Worm (Caenorhabditis elegans) whole organism, L3 larva: ENCODE data around the gene mam-7.

Experiments used
- R02D3.7 ChIP-seq: fragments of 150-350 bp; optimal IDR thresholded peaks from 2 replicates; lab custom pipeline; 2014; ENCODE audit warnings: missing biosample characterization, missing genetic modification characterization
- ZK546.5 ChIP-seq: sonication (generic microtip); optimal IDR thresholded peaks from 2 replicates; lab custom pipeline; 2017; ENCODE audit warnings: missing biosample characterization, missing genetic modification characterization
- aly-2 ChIP-seq: fragments of 150-350 bp; optimal IDR thresholded peaks from 2 replicates; lab custom pipeline; 2014; ENCODE audit warnings: missing biosample characterization, missing genetic modification characterization
- ama-1 ChIP-seq: fragments of 150-350 bp; optimal IDR thresholded peaks from 2 replicates; lab custom pipeline; 2018
- ceh-16 ChIP-seq: sonication (generic microtip); optimal IDR thresholded peaks from 2 replicates; lab custom pipeline; 2017; ENCODE audit warnings: missing biosample characterization, missing genetic modification characterization
- ceh-28 ChIP-seq: fragments of 150-350 bp; optimal IDR thresholded peaks from 2 replicates; lab custom pipeline; 2014; ENCODE audit warnings: missing biosample characterization, missing genetic modification reagents, missing genetic modification characterization
- ceh-9 ChIP-seq: sonication (generic microtip); optimal IDR thresholded peaks from 2 replicates; lab custom pipeline; 2018; ENCODE audit warnings: missing biosample characterization, missing genetic modification characterization
- daf-12 ChIP-seq: fragments of 150-350 bp; optimal IDR thresholded peaks from 2 replicates; lab custom pipeline; 2014; ENCODE audit warnings: missing biosample characterization, missing genetic modification reagents, missing genetic modification characterization
- egl-27 ChIP-seq: sonication (generic microtip); optimal IDR thresholded peaks from 4 replicates; lab custom pipeline; 2017; ENCODE audit warnings: missing biosample characterization, missing genetic modification reagents, missing genetic modification characterization
- elt-1 ChIP-seq: fragments of 150-350 bp; optimal IDR thresholded peaks from 2 replicates; lab custom pipeline; 2014; ENCODE audit warnings: missing biosample characterization, missing genetic modification characterization
- elt-2 ChIP-seq: sonication (generic microtip); optimal IDR thresholded peaks from 2 replicates; lab custom pipeline; 2016; ENCODE audit warnings: missing genetic modification reagents, mild to moderate bottlenecking, missing genetic modification characterization, missing compliant biosample characterization
- elt-3 ChIP-seq, 3 experiments: fragments of 150-350 bp in 1 of 3; sonication (generic microtip) in 2 of 3; optimal IDR thresholded peaks; 2 replicates in 2 of 3; 4 replicates in 1 of 3; lab custom pipeline; 2014 to 2017; ENCODE audit warnings: missing biosample characterization in 3 of 3, missing genetic modification characterization in 3 of 3
- eor-1 ChIP-seq, 2 experiments: fragments of 150-350 bp; optimal IDR thresholded peaks; 2 replicates each; lab custom pipeline; 2014 to 2018; ENCODE audit warnings: missing biosample characterization in 2 of 2, missing genetic modification characterization in 2 of 2
- fkh-10 ChIP-seq: sonication (generic microtip); optimal IDR thresholded peaks from 2 replicates; lab custom pipeline; 2017; ENCODE audit warnings: missing biosample characterization, missing genetic modification reagents, missing genetic modification characterization
- fkh-2 ChIP-seq: fragments of 150-350 bp; optimal IDR thresholded peaks from 2 replicates; lab custom pipeline; 2014; ENCODE audit warnings: missing biosample characterization, missing genetic modification reagents, missing genetic modification characterization
- fos-1 ChIP-seq: fragments of 150-350 bp; optimal IDR thresholded peaks from 2 replicates; lab custom pipeline; 2014; ENCODE audit warnings: missing biosample characterization, missing genetic modification characterization
- hmg-11 ChIP-seq: sonication (generic microtip); optimal IDR thresholded peaks from 2 replicates; lab custom pipeline; 2016; ENCODE audit warnings: missing genetic modification characterization, missing compliant biosample characterization
- jun-1 ChIP-seq: fragments of 150-350 bp; optimal IDR thresholded peaks from 2 replicates; lab custom pipeline; 2014; ENCODE audit warnings: missing biosample characterization, missing genetic modification reagents, missing genetic modification characterization
- lin-39 ChIP-seq: fragments of 150-350 bp; optimal IDR thresholded peaks from 2 replicates; lab custom pipeline; 2018; ENCODE audit warnings: missing biosample characterization, missing genetic modification reagents, missing genetic modification characterization
- mdl-1 ChIP-seq: fragments of 150-350 bp; optimal IDR thresholded peaks from 2 replicates; lab custom pipeline; 2014; ENCODE audit warnings: missing biosample characterization, missing genetic modification characterization
- mml-1 ChIP-seq: fragments of 150-350 bp; sonication (generic microtip); optimal IDR thresholded peaks from 3 replicates; lab custom pipeline; 2014; ENCODE audit warnings: missing biosample characterization, missing genetic modification characterization
- nfya-1 ChIP-seq: sonication (generic microtip); optimal IDR thresholded peaks from 2 replicates; lab custom pipeline; 2017; ENCODE audit warnings: missing genetic modification characterization, mild to moderate bottlenecking, missing compliant biosample characterization, antibody characterized with exemption, moderate library complexity; ENCODE audit not compliant: insufficient read depth
- nhr-11 ChIP-seq: fragments of 150-350 bp; optimal IDR thresholded peaks from 2 replicates; lab custom pipeline; 2014; ENCODE audit warnings: missing biosample characterization, missing genetic modification characterization
- nhr-12 ChIP-seq: fragments of 150-350 bp; optimal IDR thresholded peaks from 2 replicates; lab custom pipeline; 2014; ENCODE audit warnings: missing biosample characterization, missing genetic modification characterization
- nhr-43 ChIP-seq: sonication (generic microtip); optimal IDR thresholded peaks from 2 replicates; lab custom pipeline; 2016; ENCODE audit warnings: mild to moderate bottlenecking, missing genetic modification characterization, missing compliant biosample characterization; ENCODE audit not compliant: poor library complexity, severe bottlenecking
- pha-4 ChIP-seq: fragments of 150-350 bp; optimal IDR thresholded peaks from 2 replicates; lab custom pipeline; 2014; ENCODE audit warnings: missing biosample characterization, missing genetic modification reagents, missing genetic modification characterization
- pqm-1 ChIP-seq: fragments of 150-350 bp; optimal IDR thresholded peaks from 2 replicates; lab custom pipeline; 2017; ENCODE audit warnings: missing biosample characterization, missing genetic modification characterization, inconsistent platforms
- skn-1 ChIP-seq: fragments of 150-350 bp; optimal IDR thresholded peaks from 2 replicates; lab custom pipeline; 2014; ENCODE audit warnings: missing biosample characterization, missing genetic modification characterization
- snpc-4 ChIP-seq: fragments of 150-350 bp; optimal IDR thresholded peaks from 2 replicates; lab custom pipeline; 2014; ENCODE audit warnings: missing biosample characterization, missing genetic modification characterization
- tbx-2 ChIP-seq: sonication (generic microtip); optimal IDR thresholded peaks from 2 replicates; lab custom pipeline; 2016; ENCODE audit warnings: mild to moderate bottlenecking, missing genetic modification characterization, missing compliant biosample characterization
- unc-39 ChIP-seq: sonication (generic microtip); optimal IDR thresholded peaks from 4 replicates; lab custom pipeline; 2017; ENCODE audit warnings: missing biosample characterization, missing genetic modification characterization
- zag-1 ChIP-seq: fragments of 150-350 bp; optimal IDR thresholded peaks from 2 replicates; lab custom pipeline; 2014; ENCODE audit warnings: missing biosample characterization, missing genetic modification characterization
- ztf-4 ChIP-seq: fragments of 150-350 bp; optimal IDR thresholded peaks from 2 replicates; lab custom pipeline; 2014; ENCODE audit warnings: missing biosample characterization, missing genetic modification characterization

Gene mam-7

DNA sequence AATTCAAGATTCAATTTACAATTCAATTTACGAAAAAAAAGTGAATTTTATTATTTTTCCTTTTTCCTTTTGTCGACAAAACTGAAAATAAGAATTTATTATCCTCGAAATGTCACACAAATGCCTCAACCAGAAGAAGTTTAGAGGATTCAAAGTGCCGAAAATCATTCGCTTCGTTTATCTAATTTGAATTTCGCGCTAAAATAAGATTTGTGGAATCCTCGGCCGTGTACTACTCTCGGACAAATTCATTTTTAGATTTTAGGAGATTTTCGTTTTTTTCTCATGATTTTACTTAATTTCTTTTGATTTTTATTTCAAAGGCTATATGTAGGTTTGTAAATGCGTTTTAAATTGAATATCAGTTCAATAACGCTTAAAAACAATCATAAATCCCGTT is 44.4 kb upstream of the mam-7 start:
- TF ChIP-seq egl-27 (tag; lab: Kevin White, UChicago) (no peak), daf-12 (no peak), fkh-10 (no peak), jun-1 (tag; lab: Kevin White, UChicago) (no peak), pqm-1 (tag; lab: Kevin White, UChicago) (no peak), aly-2 (tag; lab: Kevin White, UChicago) (no peak), fos-1 (tag; lab: Kevin White, UChicago) (no peak)
- TF ChIP-seq, all 47 proteins: peak for 0

DNA sequence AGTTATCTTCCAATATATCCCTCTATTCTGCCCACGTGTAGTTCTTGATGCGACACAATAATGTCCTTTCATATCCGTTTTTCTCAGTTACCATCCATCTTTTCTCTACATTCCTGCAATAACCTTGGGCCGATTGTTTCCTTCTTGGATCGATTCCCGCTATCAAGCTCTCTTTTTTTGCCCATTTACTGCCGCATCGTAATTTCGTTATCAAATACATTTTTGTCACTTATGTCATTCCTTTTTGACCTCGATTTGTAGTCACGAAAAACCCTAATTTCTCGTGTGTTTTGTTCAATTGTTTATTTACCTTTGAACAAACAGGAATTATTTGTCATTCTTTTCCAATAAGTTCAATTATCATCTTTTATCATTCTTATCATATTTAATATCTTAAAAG is 43.0 kb upstream of the mam-7 start:
- TF ChIP-seq ceh-9 (tag; lab: Kevin White, UChicago) (no peak), nfya-1 (tag; lab: Kevin White, UChicago) (no peak), pha-4 (peak; percentile 75), elt-2 (tag; lab: Kevin White, UChicago) (peak; percentile 77), elt-3 (tag; optimal IDR thresholded peaks at IDR 0.05; lab: Kevin White, UChicago) (peak in 2 of 3 experiments; percentile 9 to 57), skn-1 (tag; lab: Kevin White, UChicago) (peak; percentile 67), ceh-28 (tag; lab: Kevin White, UChicago) (peak; percentile 59), pqm-1 (tag; lab: Kevin White, UChicago) (peak; percentile 82), nhr-12 (no peak)

DNA sequence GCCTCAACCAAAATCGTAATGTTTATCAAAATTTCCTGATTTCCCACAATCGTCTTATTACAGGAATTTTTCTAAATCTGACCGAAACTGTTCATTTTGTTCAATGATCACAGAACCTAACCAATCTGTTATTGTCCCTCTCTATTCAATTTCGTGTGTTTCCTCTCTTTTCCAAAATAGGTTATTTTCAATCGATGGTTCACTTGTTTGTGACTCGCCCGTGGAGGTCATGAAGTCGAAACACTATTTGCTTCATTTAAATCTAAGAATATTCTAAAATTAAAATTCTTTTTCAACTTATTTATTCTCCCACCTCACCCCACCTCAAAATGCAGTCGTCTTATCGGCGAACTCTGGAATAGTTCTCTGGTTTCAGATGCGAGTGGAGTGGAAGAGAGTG is 42.1 kb upstream of the mam-7 start:
- TF ChIP-seq egl-27 (tag; lab: Kevin White, UChicago), result no peak
- no peak for TF ChIP-seq aly-2 (tag; lab: Kevin White, UChicago)
- no peak for TF ChIP-seq unc-39 (tag; lab: Kevin White, UChicago)
- TF ChIP-seq elt-2 (tag; lab: Kevin White, UChicago), result peak; percentile 21
- TF ChIP-seq mdl-1 (tag; lab: Kevin White, UChicago), result no peak
- no peak for TF ChIP-seq skn-1 (tag; lab: Kevin White, UChicago)
- no peak for TF ChIP-seq ztf-4
- peak; percentile 49 for TF ChIP-seq pqm-1 (tag; lab: Kevin White, UChicago)

DNA sequence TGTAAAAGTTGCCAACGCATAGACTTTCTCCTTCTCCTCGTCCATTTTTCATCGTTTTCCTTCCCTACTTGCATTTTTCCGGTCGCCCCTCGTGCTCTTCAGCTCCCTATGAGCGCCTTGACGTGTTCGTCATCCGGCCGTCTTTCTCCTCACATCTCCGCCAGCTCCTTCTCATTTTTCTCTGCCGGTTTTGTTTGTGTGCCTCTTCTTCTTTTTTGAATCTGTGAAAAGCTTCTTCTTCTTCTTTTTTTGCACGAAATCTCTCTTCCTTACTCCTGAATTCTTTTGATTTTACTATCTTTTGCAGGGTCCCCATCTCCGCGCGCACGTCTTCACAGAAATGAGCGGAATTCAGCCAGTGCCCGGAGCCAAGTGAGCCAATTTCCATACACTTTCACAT is 41.4 kb upstream of the mam-7 start, which contains the start of gene K11H3.3:
Gene K11H3.3 (plus strand): TSS at position 308 of the 400 bp plus-strand sequence.
- peak; percentile 49 for TF ChIP-seq lin-39 (tag; lab: Kevin White, UChicago)
- TF ChIP-seq mml-1, result no peak
- TF ChIP-seq, all 47 proteins: peak for 1

DNA sequence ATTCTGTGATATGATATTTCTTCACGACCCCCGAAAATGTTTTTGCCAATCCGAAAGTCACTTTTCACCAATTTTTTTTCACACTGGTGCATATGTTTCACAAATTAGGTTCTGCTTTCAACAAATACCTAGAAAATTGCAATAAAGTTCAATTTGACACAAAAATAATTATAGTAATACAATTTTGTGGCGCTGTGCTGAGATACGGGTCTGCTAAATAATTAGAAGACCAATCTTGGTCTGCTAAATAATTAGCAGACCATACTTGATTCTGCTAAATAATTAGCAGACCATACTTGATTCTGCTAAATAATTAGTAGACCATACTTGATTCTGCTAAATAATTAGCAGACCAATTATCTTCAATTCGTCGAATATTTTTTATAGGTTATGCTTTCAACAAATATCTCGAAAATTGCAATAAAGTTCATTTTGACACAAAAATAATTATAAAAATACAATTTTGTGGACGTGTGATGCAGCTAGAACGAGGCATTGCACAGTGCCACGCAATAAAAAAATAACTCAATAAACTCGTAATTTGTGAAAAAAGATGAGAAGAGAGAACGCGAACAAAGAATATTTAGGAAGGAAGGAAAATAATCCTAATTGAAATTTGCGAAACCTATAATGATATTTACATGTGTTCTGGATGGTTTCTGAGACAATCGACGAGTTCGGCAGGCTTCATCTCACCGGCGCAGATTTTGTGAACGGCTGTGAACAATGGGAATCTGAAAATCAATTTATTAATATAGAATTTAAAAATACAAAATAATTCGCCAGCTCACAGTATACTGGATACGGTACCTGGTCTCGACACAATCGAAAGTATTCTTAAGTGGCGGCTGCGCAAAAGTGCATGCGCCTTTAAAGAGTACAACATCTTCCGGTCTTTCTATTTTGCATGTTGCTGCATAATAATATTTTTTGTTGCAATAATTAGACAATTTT is 39.0 kb upstream of the mam-7 start:
- TF ChIP-seq fos-1 (tag; lab: Kevin White, UChicago) (no peak), ama-1 (lab: Kevin White, UChicago) (peak; percentile 7), aly-2 (tag; lab: Kevin White, UChicago) (no peak), fkh-2 (no peak), skn-1 (tag; lab: Kevin White, UChicago) (no peak), egl-27 (tag; lab: Kevin White, UChicago) (no peak), ceh-28 (tag; lab: Kevin White, UChicago) (no peak), elt-2 (tag; lab: Kevin White, UChicago) (peak; percentile 15), pha-4 (no peak), jun-1 (tag; lab: Kevin White, UChicago) (no peak), zag-1 (tag; lab: Kevin White, UChicago) (no peak), ceh-16 (no peak), nhr-43 (tag; lab: Kevin White, UChicago) (no peak), hmg-11 (no peak), eor-1 (tag; optimal IDR thresholded peaks at IDR 0.05; lab: Kevin White, UChicago) (no peak), elt-1 (tag; lab: Kevin White, UChicago) (no peak)

DNA sequence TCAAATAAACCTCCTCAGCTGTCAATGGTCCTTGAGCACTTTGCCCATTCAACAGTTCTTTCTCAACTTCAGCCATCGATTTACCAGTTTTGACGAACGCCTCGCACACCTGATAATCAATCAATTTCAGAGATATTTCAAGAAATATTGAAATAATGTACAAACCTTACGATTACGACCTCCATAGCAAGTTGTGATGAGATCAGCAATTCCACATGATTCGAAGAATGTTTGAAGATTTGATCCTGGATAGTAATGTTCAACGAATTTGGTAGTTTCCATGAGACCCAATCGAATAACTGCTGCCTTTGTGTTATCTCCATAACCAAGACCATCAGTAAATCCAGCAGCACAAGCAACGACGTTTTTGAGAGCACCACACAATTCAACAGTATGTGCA is 38.0 kb upstream of the mam-7 start:
- no peak for TF ChIP-seq elt-3 (tag; optimal IDR thresholded peaks at IDR 0.05; lab: Kevin White, UChicago)
- no peak for TF ChIP-seq mml-1
- TF ChIP-seq elt-1 (tag; lab: Kevin White, UChicago), result no peak
- no peak for TF ChIP-seq nhr-11 (tag; lab: Kevin White, UChicago)
- TF ChIP-seq hmg-11, result no peak
- TF ChIP-seq nhr-12, result no peak
- no peak for TF ChIP-seq tbx-2
- no peak for TF ChIP-seq fkh-10
- no peak for TF ChIP-seq ZK546.5
- no peak for TF ChIP-seq ama-1 (lab: Kevin White, UChicago)
- TF ChIP-seq unc-39 (tag; lab: Kevin White, UChicago), result no peak
- no peak for TF ChIP-seq skn-1 (tag; lab: Kevin White, UChicago)
- no peak for TF ChIP-seq jun-1 (tag; lab: Kevin White, UChicago)
- TF ChIP-seq R02D3.7 (tag; lab: Kevin White, UChicago), result no peak
- TF ChIP-seq snpc-4 (tag; lab: Kevin White, UChicago), result no peak
- TF ChIP-seq, all 47 proteins: peak for 0
